Worm (Caenorhabditis elegans): ENCODE measurements around the gene F07H5.7.
A peak's percentile ranks its signal among the peaks of the same experiment; 100 is the strongest.

Gene F07H5.7

ce11 chrII:8810679-8811413, 16.9 kb upstream of the F07H5.7 start, which contains the start of the genes F46C5.9 and rer-1 (continued):
- TF ChIP-seq Y5F2A.4 (GFP tag; optimal IDR thresholded peaks at IDR 0.05) = no peak
- TF ChIP-seq lin-1 (GFP tag; IDR thresholded peaks at IDR 0.05) = no peak
- no peak for TF ChIP-seq mdt-29 (GFP tag; IDR thresholded peaks at IDR 0.05)
- no peak for TF ChIP-seq hmg-1.1 (GFP tag; IDR thresholded peaks at IDR 0.05)
- peak; percentile 5 for TF ChIP-seq nhr-6 (tag; optimal IDR thresholded peaks at IDR 0.05)

- peak; percentile 23 for TF ChIP-seq aha-1 (tag)
- no peak for TF ChIP-seq gei-8 (GFP tag; optimal IDR thresholded peaks at IDR 0.05)
These were observed 14.5 kb upstream of the F07H5.7 start, which contains the start of gene F07H5.10 for ce11 chrII:8808482-8808881. TSS of gene F07H5.10 (minus strand) at chrII:8808582.

DNA sequence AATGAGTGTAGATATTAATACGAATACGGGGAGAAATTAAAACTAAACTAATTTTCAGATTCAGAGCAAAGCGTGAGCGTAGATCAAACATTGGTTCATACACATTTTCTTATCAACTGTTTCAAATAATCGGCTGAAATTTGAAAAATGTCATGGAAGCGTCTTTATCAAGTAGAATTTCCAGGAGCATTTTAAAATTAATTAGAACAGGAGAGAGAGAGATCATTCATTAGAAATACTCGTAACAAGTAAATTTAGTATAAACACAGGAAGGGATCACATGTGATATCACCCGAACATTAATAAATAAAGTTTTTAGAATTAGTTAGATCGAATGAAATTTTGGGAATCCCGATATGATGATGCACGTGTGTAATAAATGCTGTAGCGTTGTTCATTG, 12.9 kb upstream of the F07H5.7 start, which contains the start of gene pho-13:
Gene pho-13, minus strand, starts transcription at position 101 of the 400 bp plus-strand sequence.
- TF ChIP-seq dmd-9 (GFP tag; IDR thresholded peaks at IDR 0.05) (no peak), pqm-1 (tag; optimal IDR thresholded peaks at IDR 0.05) (peak; percentile 18)

DNA sequence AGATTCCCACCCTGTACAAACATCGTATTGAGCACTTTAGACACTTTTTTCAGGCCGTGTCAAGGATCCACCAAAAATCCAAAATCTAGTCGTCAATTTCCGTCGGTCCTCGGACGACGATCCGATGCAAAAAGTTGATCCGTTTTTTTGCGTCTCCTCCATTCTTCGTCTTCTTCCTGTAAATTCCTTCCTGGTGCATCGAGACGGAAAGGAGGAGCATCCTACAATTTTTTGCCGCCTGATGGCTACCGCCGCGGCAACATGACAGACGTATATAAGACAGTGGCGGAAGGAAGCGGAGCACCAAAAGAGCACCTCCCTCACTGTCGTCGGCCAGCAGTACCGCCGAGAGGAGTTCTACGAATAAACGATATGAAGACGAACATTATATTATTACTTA, 6.9 kb upstream of the F07H5.7 start, which contains the start of gene appg-2:
Gene appg-2, plus strand, starts transcription at position 301 of the 400 bp plus-strand sequence.
- no peak for TF ChIP-seq nhr-77 (tag; optimal IDR thresholded peaks at IDR 0.05)
- no peak for TF ChIP-seq zfp-3 (GFP tag; conservative IDR thresholded peaks at IDR 0.05)

ce11 chrII:8799725-8800124, 5.8 kb upstream of the F07H5.7 start:
- TF ChIP-seq dmd-6 (GFP tag; IDR thresholded peaks at IDR 0.05) (peak; percentile 42), snpc-1.2 (GFP tag; IDR thresholded peaks at IDR 0.05) (no peak)

- TF ChIP-seq hif-1 (tag; optimal IDR thresholded peaks at IDR 0.05) = peak in 1 of 2 experiments; percentile 76
- peak; percentile 57 for TF ChIP-seq hlh-11 (tag; optimal IDR thresholded peaks at IDR 0.05)
- TF ChIP-seq ZK546.5 (tag; optimal IDR thresholded peaks at IDR 0.05) = no peak
- peak in 1 of 2 experiments; percentile 49 for TF ChIP-seq daf-16 (GFP tag; optimal IDR thresholded peaks at IDR 0.05)
- TF ChIP-seq daf-16 (tag; optimal IDR thresholded peaks at IDR 0.05) = no peak
- TF ChIP-seq mxl-2 (GFP tag; conservative IDR thresholded peaks at IDR 0.05) = no peak
- TF ChIP-seq Y105C5A.15 (GFP tag; IDR thresholded peaks at IDR 0.05) = no peak
- TF ChIP-seq dpl-1 (GFP tag; optimal IDR thresholded peaks at IDR 0.05) = no peak
- no peak for TF ChIP-seq nhr-41 (GFP tag; IDR thresholded peaks at IDR 0.05)
- TF ChIP-seq gei-8 (GFP tag; optimal IDR thresholded peaks at IDR 0.05) = peak; percentile 48
- no peak for TF ChIP-seq nhr-42 (GFP tag; IDR thresholded peaks at IDR 0.05)
- peak; percentile 98 for TF ChIP-seq tag-97 (GFP tag; IDR thresholded peaks at IDR 0.05)
- peak; percentile 3 to 76 for TF ChIP-seq mdl-1 (tag; optimal IDR thresholded peaks at IDR 0.05)
- TF ChIP-seq spr-1 (tag; optimal IDR thresholded peaks at IDR 0.05) = no peak
- no peak for TF ChIP-seq ctbp-1 (GFP tag; IDR thresholded peaks at IDR 0.05)
- peak in 1 of 2 experiments; percentile 88 for TF ChIP-seq unc-62 (GFP tag; optimal IDR thresholded peaks at IDR 0.05 in 1 of 2)
- no peak for TF ChIP-seq unc-62 (tag; optimal IDR thresholded peaks at IDR 0.05)
- peak; percentile 96 for TF ChIP-seq fkh-10 (GFP tag; optimal IDR thresholded peaks at IDR 0.05)
- TF ChIP-seq nhr-102 (tag; optimal IDR thresholded peaks at IDR 0.05) = no peak
- TF ChIP-seq jun-1 (tag; optimal IDR thresholded peaks at IDR 0.05) = no peak
- peak; percentile 25 for TF ChIP-seq ces-1 (GFP tag; optimal IDR thresholded peaks at IDR 0.05)
- peak; percentile 54 for TF ChIP-seq nhr-48 (tag; optimal IDR thresholded peaks at IDR 0.05)
- TF ChIP-seq ceh-20 (GFP tag; IDR thresholded peaks at IDR 0.05) = peak; percentile 72; the same call in 1 of the 2 replicates
- TF ChIP-seq aha-1 (tag) = peak; percentile 41
- TF ChIP-seq ama-1 (optimal IDR thresholded peaks at IDR 0.05) = no peak
- TF ChIP-seq lsy-2 (tag; optimal IDR thresholded peaks at IDR 0.05) = peak; percentile 50 to 74
- no peak for TF ChIP-seq egl-43 (GFP tag; IDR thresholded peaks at IDR 0.05)
- 0 out of 2 replicates have a peak, but pooled peaks have one; percentile 35 for TF ChIP-seq ZK337.2 (GFP tag; IDR thresholded peaks at IDR 0.05)
- peak; percentile 63 for TF ChIP-seq nhr-11 (tag; optimal IDR thresholded peaks at IDR 0.05)
- TF ChIP-seq dmd-6 (GFP tag; IDR thresholded peaks at IDR 0.05) = peak; percentile 76
- peak; percentile 57; the same call in 1 of the 2 replicates for TF ChIP-seq set-16 (GFP tag; IDR thresholded peaks at IDR 0.05)
These were observed 2.4 kb upstream of the F07H5.7 start for ce11 chrII:8796391-8796790.
